Worm (Caenorhabditis elegans): ENCODE measurements around the gene srg-46.

Gene srg-46

DNA sequence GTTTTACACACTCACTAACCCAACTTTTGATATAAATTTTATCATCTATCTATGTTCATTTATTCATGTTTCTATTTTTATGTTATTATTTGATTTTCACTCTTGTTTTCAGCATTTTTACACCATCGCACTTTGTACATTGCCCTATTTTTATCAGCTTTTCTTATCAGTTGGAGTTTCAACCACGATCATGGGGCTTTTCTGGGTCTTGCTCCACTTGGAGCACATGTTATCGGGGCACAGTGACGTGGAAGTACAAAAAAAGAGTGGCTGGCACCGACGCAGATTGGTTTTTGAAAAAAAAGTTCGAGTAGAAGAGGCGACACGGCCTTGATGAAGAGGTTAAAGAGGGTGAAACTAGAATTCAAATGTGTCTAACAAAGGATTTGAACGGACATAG, 13.6 kb downstream of the srg-46 start:
- TF ChIP-seq lin-11 (tag; optimal IDR thresholded peaks at IDR 0.05) (no peak), nhr-129 (tag; optimal IDR thresholded peaks at IDR 0.05) (no peak), ztf-11 (tag; optimal IDR thresholded peaks at IDR 0.05) (no peak), fos-1 (tag; optimal IDR thresholded peaks at IDR 0.05) (peak; percentile 55), sma-9 (GFP tag; optimal IDR thresholded peaks at IDR 0.05) (peak; percentile 51), sma-9 (tag; optimal IDR thresholded peaks at IDR 0.05) (no peak), F13H6.1 (tag; optimal IDR thresholded peaks at IDR 0.05) (peak; percentile 25), peb-1 (tag; optimal IDR thresholded peaks at IDR 0.05) (no peak), gmeb-1 (tag; optimal IDR thresholded peaks at IDR 0.05) (peak; percentile 27), crh-2 (tag; optimal IDR thresholded peaks at IDR 0.05) (peak; percentile 85), nhr-10 (tag; optimal IDR thresholded peaks at IDR 0.05) (no peak), blmp-1 (tag; optimal IDR thresholded peaks at IDR 0.05; ENCODE audit: insufficient read depth) (no peak), sem-4 (tag; optimal IDR thresholded peaks at IDR 0.05) (no peak)

- TF ChIP-seq unc-62 (GFP tag; optimal IDR thresholded peaks at IDR 0.05): no peak
- TF ChIP-seq sem-4 (tag; optimal IDR thresholded peaks at IDR 0.05): peak; percentile 31
- TF ChIP-seq C34F6.9 (tag; optimal IDR thresholded peaks at IDR 0.05): no peak
- no peak for TF ChIP-seq zag-1 (tag; optimal IDR thresholded peaks at IDR 0.05)
- TF ChIP-seq ama-1 (optimal IDR thresholded peaks at IDR 0.05): no peak
- no peak for TF ChIP-seq ZK546.5 (tag; optimal IDR thresholded peaks at IDR 0.05)
- peak; percentile 73 for TF ChIP-seq crh-2 (tag; optimal IDR thresholded peaks at IDR 0.05)
- no peak for TF ChIP-seq unc-55 (GFP tag; optimal IDR thresholded peaks at IDR 0.05)
- peak in 1 of 2 experiments; percentile 28 for TF ChIP-seq lsy-2 (tag; optimal IDR thresholded peaks at IDR 0.05)
- no peak for TF ChIP-seq elt-1 (tag; optimal IDR thresholded peaks at IDR 0.05)
- peak; percentile 67 for TF ChIP-seq gmeb-1 (tag; optimal IDR thresholded peaks at IDR 0.05)
- peak; percentile 89 for TF ChIP-seq egl-27 (tag; optimal IDR thresholded peaks at IDR 0.05)
- no peak for TF ChIP-seq snpc-4 (tag; optimal IDR thresholded peaks at IDR 0.05)
- TF ChIP-seq ztf-11 (tag; optimal IDR thresholded peaks at IDR 0.05): no peak
- no peak for TF ChIP-seq skn-1 (tag; optimal IDR thresholded peaks at IDR 0.05)
- TF ChIP-seq nhr-237 (tag; optimal IDR thresholded peaks at IDR 0.05): no peak
- no peak for TF ChIP-seq aly-2 (tag; optimal IDR thresholded peaks at IDR 0.05)
- TF ChIP-seq ztf-1 (GFP tag; conservative IDR thresholded peaks at IDR 0.05): no peak
- no peak for TF ChIP-seq elt-3 (tag; optimal IDR thresholded peaks at IDR 0.05)
- TF ChIP-seq mbf-1 (tag; optimal IDR thresholded peaks at IDR 0.05): no peak
- no peak for TF ChIP-seq lin-39 (tag; optimal IDR thresholded peaks at IDR 0.05)
- no peak for TF ChIP-seq nhr-10 (tag; optimal IDR thresholded peaks at IDR 0.05)
- TF ChIP-seq nhr-6 (tag; optimal IDR thresholded peaks at IDR 0.05): no peak
- TF ChIP-seq mab-5 (tag; optimal IDR thresholded peaks at IDR 0.05): no peak
- TF ChIP-seq peb-1 (tag; optimal IDR thresholded peaks at IDR 0.05): no peak
- peak; percentile 77 for TF ChIP-seq blmp-1 (tag; optimal IDR thresholded peaks at IDR 0.05; ENCODE audit: insufficient read depth)
- TF ChIP-seq sma-9 (GFP tag; optimal IDR thresholded peaks at IDR 0.05): peak; percentile 90
- TF ChIP-seq sma-9 (tag; optimal IDR thresholded peaks at IDR 0.05): no peak
- peak; percentile 71 for TF ChIP-seq nhr-21 (tag; optimal IDR thresholded peaks at IDR 0.05)
- no peak for TF ChIP-seq ceh-82 (tag; optimal IDR thresholded peaks at IDR 0.05)
- TF ChIP-seq lin-11 (tag; optimal IDR thresholded peaks at IDR 0.05): no peak
- no peak for TF ChIP-seq unc-39 (tag; optimal IDR thresholded peaks at IDR 0.05)
- TF ChIP-seq alr-1 (tag; optimal IDR thresholded peaks at IDR 0.05): no peak
- peak; percentile 65 for TF ChIP-seq nhr-129 (tag; optimal IDR thresholded peaks at IDR 0.05)
- no peak for TF ChIP-seq nhr-23 (tag; optimal IDR thresholded peaks at IDR 0.05)
- TF ChIP-seq Y55F3AM.14 (GFP tag; optimal IDR thresholded peaks at IDR 0.05): peak; percentile 0
- peak; percentile 45 for TF ChIP-seq fos-1 (tag; optimal IDR thresholded peaks at IDR 0.05)
- peak; percentile 52 for TF ChIP-seq ztf-4 (tag; optimal IDR thresholded peaks at IDR 0.05)
- no peak for TF ChIP-seq R02D3.7 (tag; optimal IDR thresholded peaks at IDR 0.05)
- no peak for TF ChIP-seq nhr-77 (tag; optimal IDR thresholded peaks at IDR 0.05)
- TF ChIP-seq lin-13 (GFP tag; optimal IDR thresholded peaks at IDR 0.05): peak; percentile 25
- peak; percentile 36 to 59 for TF ChIP-seq mdl-1 (tag; optimal IDR thresholded peaks at IDR 0.05)
- TF ChIP-seq F13H6.1 (tag; optimal IDR thresholded peaks at IDR 0.05): peak; percentile 36
- peak; percentile 98 for TF ChIP-seq nhr-25 (tag; optimal IDR thresholded peaks at IDR 0.05)
- TF ChIP-seq ceh-16 (tag; optimal IDR thresholded peaks at IDR 0.05): peak; percentile 68
- TF ChIP-seq dmd-4 (tag; optimal IDR thresholded peaks at IDR 0.05): no peak
- TF ChIP-seq nhr-11 (tag; optimal IDR thresholded peaks at IDR 0.05): no peak
- peak; percentile 84 for TF ChIP-seq sma-3 (GFP tag; optimal IDR thresholded peaks at IDR 0.05)
- TF ChIP-seq nhr-12 (tag; optimal IDR thresholded peaks at IDR 0.05): no peak
Observed at ce11 chrV:13380178-13380577, 16.7 kb downstream of the srg-46 start, which contains the start of gene ifbp-1. ifbp-1 (minus strand) TSS chrV:13380262.
